Worm (Caenorhabditis elegans): ENCODE measurements around the gene F10E7.11.

The F10E7.11 gene

ce11 chrII:7122661-7123418 lies at the start of gene F10E7.11:
Gene F10E7.11 (minus strand): TSS chrII:7122892.
- TF ChIP-seq ama-1 (optimal IDR thresholded peaks at IDR 0.05) = no peak
- no peak for TF ChIP-seq aly-1 (tag; optimal IDR thresholded peaks at IDR 0.05)
- TF ChIP-seq ceh-13 (GFP tag; optimal IDR thresholded peaks at IDR 0.05) = no peak
- no peak for TF ChIP-seq hnd-1 (tag; optimal IDR thresholded peaks at IDR 0.05)
- TF ChIP-seq tbx-37 (GFP tag; conservative IDR thresholded peaks at IDR 0.05) = no peak
- no peak for TF ChIP-seq tra-4 (tag; optimal IDR thresholded peaks at IDR 0.05)
- no peak for TF ChIP-seq ets-7 (tag; optimal IDR thresholded peaks at IDR 0.05)
- TF ChIP-seq pes-1 (GFP tag; IDR thresholded peaks at IDR 0.05) = no peak

ce11 chrII:7171305-7171998 lies 48.8 kb upstream of the F10E7.11 start, which contains the start of gene dyf-13:
Gene dyf-13 (minus strand): TSS chrII:7171355.
- TF ChIP-seq F13C5.2 (tag; optimal IDR thresholded peaks at IDR 0.05) (no peak), tbx-37 (GFP tag; conservative IDR thresholded peaks at IDR 0.05) (no peak), ceh-13 (GFP tag; optimal IDR thresholded peaks at IDR 0.05) (no peak), ceh-36 (tag; optimal IDR thresholded peaks at IDR 0.05) (no peak), hmbx-1 (tag; optimal IDR thresholded peaks at IDR 0.05) (no peak), ama-1 (optimal IDR thresholded peaks at IDR 0.05) (no peak), sea-1 (GFP tag; conservative IDR thresholded peaks at IDR 0.05) (no peak), ets-7 (tag; optimal IDR thresholded peaks at IDR 0.05) (no peak), hmg-4 (GFP tag; optimal IDR thresholded peaks at IDR 0.05) (no peak), pes-1 (GFP tag; IDR thresholded peaks at IDR 0.05) (no peak)

DNA sequence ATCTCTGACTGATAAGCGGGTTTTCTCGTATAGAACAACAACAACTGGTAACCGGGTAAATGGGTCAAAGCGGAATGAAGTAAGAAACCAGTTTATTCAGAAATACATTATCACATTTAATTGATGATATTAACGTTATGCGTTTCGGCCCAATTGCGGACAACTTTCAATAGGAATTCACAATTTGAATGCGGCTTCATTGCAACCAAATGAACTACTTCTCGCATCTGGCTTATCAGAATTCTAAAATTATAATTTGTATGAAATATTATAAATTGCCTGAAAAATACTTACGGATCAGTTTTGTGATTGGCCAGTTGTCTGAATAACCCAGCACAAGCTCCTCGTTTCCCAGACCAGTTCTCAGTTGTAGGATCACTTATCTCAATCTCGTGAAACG lies 46.0 kb upstream of the F10E7.11 start, which contains the start of gene col-36:
TSS of gene col-36 (minus strand) at position 101 of the 400 bp plus-strand sequence.
- TF ChIP-seq tbx-11 (GFP tag; IDR thresholded peaks at IDR 0.05) (no peak), F13C5.2 (tag; optimal IDR thresholded peaks at IDR 0.05) (no peak), hmg-4 (GFP tag; optimal IDR thresholded peaks at IDR 0.05) (no peak), sea-1 (GFP tag; conservative IDR thresholded peaks at IDR 0.05) (no peak), aly-1 (tag; optimal IDR thresholded peaks at IDR 0.05) (no peak), flt-1 (GFP tag; IDR thresholded peaks at IDR 0.05) (no peak), scrt-1 (GFP tag; IDR thresholded peaks at IDR 0.05) (no peak)

- no peak for TF ChIP-seq F13C5.2 (tag; optimal IDR thresholded peaks at IDR 0.05)
- no peak for TF ChIP-seq aly-1 (tag; optimal IDR thresholded peaks at IDR 0.05)
- no peak for TF ChIP-seq tbx-11 (GFP tag; IDR thresholded peaks at IDR 0.05)
- TF ChIP-seq pes-1 (GFP tag; IDR thresholded peaks at IDR 0.05) = no peak
- no peak for TF ChIP-seq B0310.2 (tag; optimal IDR thresholded peaks at IDR 0.05)
- no peak for TF ChIP-seq hmg-4 (GFP tag; optimal IDR thresholded peaks at IDR 0.05)
- TF ChIP-seq ama-1 (optimal IDR thresholded peaks at IDR 0.05) = no peak
- TF ChIP-seq sea-1 (GFP tag; conservative IDR thresholded peaks at IDR 0.05) = no peak
- TF ChIP-seq scrt-1 (GFP tag; IDR thresholded peaks at IDR 0.05) = no peak
- no peak for TF ChIP-seq hmbx-1 (tag; optimal IDR thresholded peaks at IDR 0.05)
Observed at ce11 chrII:7166768-7167167, 44.1 kb upstream of the F10E7.11 start.

DNA sequence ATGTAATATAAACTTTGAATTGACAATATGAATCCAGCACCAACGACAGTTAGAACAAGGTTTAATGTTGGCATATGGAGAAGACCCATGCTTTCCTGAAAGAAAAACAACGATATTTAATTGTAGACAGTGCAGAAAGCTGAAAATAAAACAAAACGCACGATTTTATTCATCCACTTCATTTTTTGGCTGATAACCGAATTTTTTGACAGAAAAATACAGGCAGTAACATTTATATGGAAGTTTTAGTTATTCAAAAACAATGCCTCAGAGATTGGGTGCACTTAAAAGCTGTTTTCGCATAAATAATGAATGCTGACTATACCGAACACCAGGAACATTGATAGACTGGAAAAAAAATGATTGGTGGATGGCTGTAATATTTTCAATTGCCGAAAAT lies 43.1 kb upstream of the F10E7.11 start, which contains the start of gene mfsd-13.2:
TSS of gene mfsd-13.2 (minus strand) at position 101 of the 400 bp plus-strand sequence.
- TF ChIP-seq F13C5.2 (tag; optimal IDR thresholded peaks at IDR 0.05) (no peak), hmg-4 (GFP tag; optimal IDR thresholded peaks at IDR 0.05) (no peak), scrt-1 (GFP tag; IDR thresholded peaks at IDR 0.05) (no peak), hnd-1 (tag; optimal IDR thresholded peaks at IDR 0.05) (no peak), tbx-11 (GFP tag; IDR thresholded peaks at IDR 0.05) (no peak), sea-1 (GFP tag; conservative IDR thresholded peaks at IDR 0.05) (no peak), pes-1 (GFP tag; IDR thresholded peaks at IDR 0.05) (no peak), tbx-37 (GFP tag; conservative IDR thresholded peaks at IDR 0.05) (no peak), B0310.2 (tag; optimal IDR thresholded peaks at IDR 0.05) (no peak), ama-1 (optimal IDR thresholded peaks at IDR 0.05) (no peak), aly-1 (tag; optimal IDR thresholded peaks at IDR 0.05) (no peak), flt-1 (GFP tag; IDR thresholded peaks at IDR 0.05) (no peak), ceh-36 (tag; optimal IDR thresholded peaks at IDR 0.05) (no peak), ets-7 (tag; optimal IDR thresholded peaks at IDR 0.05) (no peak), tra-4 (tag; optimal IDR thresholded peaks at IDR 0.05) (no peak), hmbx-1 (tag; optimal IDR thresholded peaks at IDR 0.05) (no peak), ceh-13 (GFP tag; optimal IDR thresholded peaks at IDR 0.05) (no peak)

ce11 chrII:7161512-7161911 lies 38.8 kb upstream of the F10E7.11 start, which contains the start of gene C27H5.12:
Gene C27H5.12 (minus strand): TSS chrII:7161612.
- no peak for TF ChIP-seq tra-4 (tag; optimal IDR thresholded peaks at IDR 0.05)

DNA sequence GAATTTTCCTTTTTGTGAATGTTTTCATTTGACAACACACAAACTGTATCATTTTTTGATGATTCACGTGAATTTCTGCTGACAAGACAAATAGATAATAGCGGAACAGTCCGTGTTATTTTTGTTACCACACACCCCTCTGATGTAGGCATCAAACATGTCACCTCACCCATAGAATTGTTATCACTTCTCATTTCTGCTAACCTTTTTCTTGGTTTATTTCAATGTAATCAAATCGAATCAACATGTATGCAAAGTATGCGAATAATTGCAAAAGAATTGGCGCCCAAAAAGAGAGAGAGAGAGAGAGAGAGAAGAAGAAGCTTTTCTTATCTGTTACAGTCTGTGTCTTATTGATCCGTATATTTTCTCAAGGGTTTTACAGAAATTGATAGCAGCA lies 34.7 kb upstream of the F10E7.11 start:
- TF ChIP-seq ama-1 (optimal IDR thresholded peaks at IDR 0.05) (no peak), hnd-1 (tag; optimal IDR thresholded peaks at IDR 0.05) (no peak), hmg-4 (GFP tag; optimal IDR thresholded peaks at IDR 0.05) (no peak), pes-1 (GFP tag; IDR thresholded peaks at IDR 0.05) (no peak), ceh-36 (tag; optimal IDR thresholded peaks at IDR 0.05) (no peak), scrt-1 (GFP tag; IDR thresholded peaks at IDR 0.05) (no peak), ceh-13 (GFP tag; optimal IDR thresholded peaks at IDR 0.05) (no peak), flt-1 (GFP tag; IDR thresholded peaks at IDR 0.05) (no peak), ets-7 (tag; optimal IDR thresholded peaks at IDR 0.05) (no peak), hmbx-1 (tag; optimal IDR thresholded peaks at IDR 0.05) (no peak), F13C5.2 (tag; optimal IDR thresholded peaks at IDR 0.05) (no peak), B0310.2 (tag; optimal IDR thresholded peaks at IDR 0.05) (no peak), sea-1 (GFP tag; conservative IDR thresholded peaks at IDR 0.05) (no peak), tbx-11 (GFP tag; IDR thresholded peaks at IDR 0.05) (no peak), tra-4 (tag; optimal IDR thresholded peaks at IDR 0.05) (no peak), tbx-37 (GFP tag; conservative IDR thresholded peaks at IDR 0.05) (no peak), aly-1 (tag; optimal IDR thresholded peaks at IDR 0.05) (no peak)

All from whole organism, early embryonic.